Worm (Caenorhabditis elegans) whole organism, L3 larva: Measurements from ENCODE around the gene mdh-1.

ENCODE experiments used
- ZK546.5 ChIP-seq: sonication (generic microtip); optimal IDR thresholded peaks from 2 replicates; lab custom pipeline; 2017; ENCODE audit warnings: missing biosample characterization, missing genetic modification characterization
- elt-3 ChIP-seq, 3 experiments: fragments of 150-350 bp in 1 of 3; sonication (generic microtip) in 2 of 3; optimal IDR thresholded peaks; 2 replicates in 2 of 3; 4 replicates in 1 of 3; lab custom pipeline; 2014 to 2017; ENCODE audit warnings: missing biosample characterization in 3 of 3, missing genetic modification characterization in 3 of 3
- jun-1 ChIP-seq: fragments of 150-350 bp; optimal IDR thresholded peaks from 2 replicates; lab custom pipeline; 2014; ENCODE audit warnings: missing biosample characterization, missing genetic modification reagents, missing genetic modification characterization
- mdl-1 ChIP-seq: fragments of 150-350 bp; optimal IDR thresholded peaks from 2 replicates; lab custom pipeline; 2014; ENCODE audit warnings: missing biosample characterization, missing genetic modification characterization
- nhr-11 ChIP-seq: fragments of 150-350 bp; optimal IDR thresholded peaks from 2 replicates; lab custom pipeline; 2014; ENCODE audit warnings: missing biosample characterization, missing genetic modification characterization
- nhr-12 ChIP-seq: fragments of 150-350 bp; optimal IDR thresholded peaks from 2 replicates; lab custom pipeline; 2014; ENCODE audit warnings: missing biosample characterization, missing genetic modification characterization
- nhr-25 ChIP-seq: sonication (generic microtip); optimal IDR thresholded peaks from 2 replicates; lab custom pipeline; 2017; ENCODE audit warnings: missing biosample characterization, missing genetic modification characterization
- nhr-76 ChIP-seq: fragments of 150-350 bp; sonication (generic microtip); optimal IDR thresholded peaks from 5 replicates; lab custom pipeline; 2014; ENCODE audit warnings: missing biosample characterization, missing genetic modification characterization
- nhr-77 ChIP-seq: fragments of 150-350 bp; optimal IDR thresholded peaks from 2 replicates; lab custom pipeline; 2014; ENCODE audit warnings: missing biosample characterization, missing genetic modification characterization
- pqm-1 ChIP-seq: fragments of 150-350 bp; optimal IDR thresholded peaks from 2 replicates; lab custom pipeline; 2017; ENCODE audit warnings: missing biosample characterization, missing genetic modification characterization, inconsistent platforms
- skn-1 ChIP-seq: fragments of 150-350 bp; optimal IDR thresholded peaks from 2 replicates; lab custom pipeline; 2014; ENCODE audit warnings: missing biosample characterization, missing genetic modification characterization

ce11 chrV:6498441-6498840 lies 17.9 kb downstream of the mdh-1 start:
- TF ChIP-seq nhr-25 (tag; lab: Kevin White, UChicago) (no peak), pqm-1 (tag; lab: Kevin White, UChicago) (no peak), jun-1 (tag; lab: Kevin White, UChicago) (no peak), nhr-11 (tag; lab: Kevin White, UChicago) (no peak), ZK546.5 (tag; lab: Kevin White, UChicago) (no peak), skn-1 (no peak), nhr-77 (tag; lab: Kevin White, UChicago) (no peak), nhr-76 (tag; lab: Kevin White, UChicago) (no peak), elt-3 (tag; optimal IDR thresholded peaks at IDR 0.05; lab: Kevin White, UChicago) (no peak), nhr-12 (tag; lab: Kevin White, UChicago) (no peak), mdl-1 (tag; lab: Kevin White, UChicago) (no peak)
